Fruit fly (Drosophila melanogaster) whole organism, wandering third instar larva: ENCODE measurements around the gene Mgat4b.

Source experiments
- Abd-B ChIP-seq: fragments of >200 bp; optimal IDR thresholded peaks from 2 replicates; lab custom pipeline; 2017; ENCODE audit warnings: missing biosample characterization, missing genetic modification characterization
- CG32264 ChIP-seq: fragments of 200-800 bp; sonication (Bioruptor generic); optimal IDR thresholded peaks from 2 replicates; lab custom pipeline; 2016; ENCODE audit warnings: missing biosample characterization, missing genetic modification characterization
- CG9705 ChIP-seq: fragments of 200-800 bp; sonication (Bioruptor generic); optimal IDR thresholded peaks from 2 replicates; lab custom pipeline; 2018; ENCODE audit warnings: missing biosample characterization, mild to moderate bottlenecking, missing genetic modification characterization
- CrebA ChIP-seq: fragments of 200-800 bp; sonication (Bioruptor generic); optimal IDR thresholded peaks from 2 replicates; lab custom pipeline; 2016; ENCODE audit warnings: missing biosample characterization, mild to moderate bottlenecking, missing genetic modification characterization, borderline replicate concordance
- Dfd ChIP-seq: fragments of >200 bp; optimal IDR thresholded peaks from 2 replicates; lab custom pipeline; 2017; ENCODE audit warnings: missing biosample characterization, missing genetic modification characterization
- Dif ChIP-seq: fragments of 200-275, 200-300 bp; sonication (Bioruptor generic); optimal IDR thresholded peaks from 2 replicates; lab custom pipeline; 2018; ENCODE audit warnings: missing biosample characterization, missing genetic modification characterization; ENCODE audit not compliant: partially characterized antibody
- HLH106 ChIP-seq: fragments of 200-800 bp; optimal IDR thresholded peaks from 3 replicates; lab custom pipeline; 2019; ENCODE audit warnings: missing biosample characterization, mild to moderate bottlenecking, missing genetic modification characterization, moderate library complexity
- Hnf4 ChIP-seq: fragments of 200-800 bp; sonication (Bioruptor generic); optimal IDR thresholded peaks from 2 replicates; lab custom pipeline; 2016; ENCODE audit warnings: missing biosample characterization, mild to moderate bottlenecking, missing genetic modification characterization
- Hr78 ChIP-seq: fragments of >200 bp; optimal IDR thresholded peaks from 2 replicates; lab custom pipeline; 2017; ENCODE audit warnings: missing biosample characterization, missing genetic modification characterization
- Hr83 ChIP-seq: fragments of 200-300 bp; sonication (Bioruptor generic); optimal IDR thresholded peaks from 2 replicates; lab custom pipeline; 2016; ENCODE audit warnings: missing biosample characterization, mild to moderate bottlenecking, missing genetic modification characterization, moderate library complexity; ENCODE audit not compliant: poor library complexity, severe bottlenecking
- Jra ChIP-seq: sonication (Bioruptor generic); optimal IDR thresholded peaks from 2 replicates; lab custom pipeline; 2016; ENCODE audit warnings: missing biosample characterization, missing genetic modification characterization
- Mio ChIP-seq: sonication (Bioruptor generic); optimal IDR thresholded peaks from 2 replicates; lab custom pipeline; 2016; ENCODE audit warnings: missing biosample characterization, missing genetic modification characterization
- OdsH ChIP-seq: fragments of 200-800 bp; sonication (Bioruptor generic); optimal IDR thresholded peaks from 2 replicates; lab custom pipeline; 2016; ENCODE audit warnings: missing biosample characterization, mild to moderate bottlenecking, missing genetic modification characterization
- Rel ChIP-seq, 2 experiments: fragments of 200-800 bp; sonication (Bioruptor generic) in 1 of 2; optimal IDR thresholded peaks; 2 replicates in 1 of 2; 3 replicates in 1 of 2; lab custom pipeline; 2016 to 2019; ENCODE audit warnings: mild to moderate bottlenecking in 2 of 2, missing biosample characterization in 2 of 2, missing genetic modification characterization in 2 of 2, moderate library complexity in 1 of 2
- Sp1 ChIP-seq: fragments of 200-800 bp; sonication (Bioruptor generic); optimal IDR thresholded peaks from 3 replicates; lab custom pipeline; 2019; ENCODE audit warnings: missing biosample characterization, mild to moderate bottlenecking, missing genetic modification characterization, moderate library complexity
- br ChIP-seq: fragments of 200-800 bp; sonication (Bioruptor generic); optimal IDR thresholded peaks from 2 replicates; lab custom pipeline; 2016; ENCODE audit warnings: missing biosample characterization, missing genetic modification characterization
- brk ChIP-seq: fragments of 200-800 bp; sonication (Bioruptor generic); optimal IDR thresholded peaks from 2 replicates; lab custom pipeline; 2016; ENCODE audit warnings: missing biosample characterization, mild to moderate bottlenecking, missing genetic modification characterization
- dl ChIP-seq, 2 experiments: fragments of 175-275, 200-275 bp in 1 of 2; fragments of 200-275 bp in 1 of 2; sonication (Bioruptor generic); optimal IDR thresholded peaks; lab custom pipeline; 2018; ENCODE audit warnings: mild to moderate bottlenecking in 2 of 2, missing biosample characterization in 2 of 2, missing genetic modification characterization in 2 of 2, moderate library complexity in 2 of 2; ENCODE audit not compliant: partially characterized antibody in 2 of 2, insufficient read depth in 1 of 2
- dmrt93B ChIP-seq: fragments of 200-800 bp; sonication (Bioruptor generic); optimal IDR thresholded peaks from 2 replicates; lab custom pipeline; 2018; ENCODE audit warnings: missing biosample characterization, mild to moderate bottlenecking, missing genetic modification characterization
- ey ChIP-seq: fragments of 200-800 bp; sonication (Bioruptor generic); optimal IDR thresholded peaks from 2 replicates; lab custom pipeline; 2016; ENCODE audit warnings: missing biosample characterization, missing genetic modification characterization
- foxo ChIP-seq, 2 experiments: fragments of 200-800 bp; sonication (Bioruptor generic); optimal IDR thresholded peaks; 2 replicates in 1 of 2; 3 replicates in 1 of 2; lab custom pipeline; 2016 to 2017; ENCODE audit warnings: missing biosample characterization in 2 of 2, missing genetic modification characterization in 2 of 2
- fru ChIP-seq: fragments of 200-800 bp; sonication (Bioruptor generic); optimal IDR thresholded peaks from 3 replicates; lab custom pipeline; 2016; ENCODE audit warnings: missing biosample characterization, mild to moderate bottlenecking, missing genetic modification characterization
- h ChIP-seq: fragments of 200-800 bp; sonication (Bioruptor generic); optimal IDR thresholded peaks from 3 replicates; lab custom pipeline; 2016; ENCODE audit warnings: missing biosample characterization, mild to moderate bottlenecking, missing genetic modification characterization
- jim ChIP-seq: fragments of 175-275, 200-325 bp; sonication (Bioruptor generic); optimal IDR thresholded peaks from 2 replicates; lab custom pipeline; 2016; ENCODE audit warnings: missing biosample characterization, mild to moderate bottlenecking, missing genetic modification characterization
- lola ChIP-seq: fragments of >200 bp; optimal IDR thresholded peaks from 2 replicates; lab custom pipeline; 2017; ENCODE audit warnings: missing biosample characterization, missing genetic modification characterization
- psq ChIP-seq: fragments of 200-800 bp; sonication (Bioruptor generic); optimal IDR thresholded peaks from 3 replicates; lab custom pipeline; 2017; ENCODE audit warnings: missing biosample characterization, mild to moderate bottlenecking, missing genetic modification characterization, moderate library complexity
- sv ChIP-seq: fragments of 200-800 bp; sonication (Bioruptor generic); optimal IDR thresholded peaks from 3 replicates; lab custom pipeline; 2016; ENCODE audit warnings: missing biosample characterization, missing genetic modification characterization
- usp ChIP-seq: fragments of >200 bp; optimal IDR thresholded peaks from 2 replicates; lab custom pipeline; 2017; ENCODE audit warnings: missing biosample characterization, missing genetic modification characterization
- woc ChIP-seq: sonication (Bioruptor generic); optimal IDR thresholded peaks from 2 replicates; lab custom pipeline; 2016; ENCODE audit warnings: missing biosample characterization, mild to moderate bottlenecking, missing genetic modification characterization

Mgat4b gene

DNA sequence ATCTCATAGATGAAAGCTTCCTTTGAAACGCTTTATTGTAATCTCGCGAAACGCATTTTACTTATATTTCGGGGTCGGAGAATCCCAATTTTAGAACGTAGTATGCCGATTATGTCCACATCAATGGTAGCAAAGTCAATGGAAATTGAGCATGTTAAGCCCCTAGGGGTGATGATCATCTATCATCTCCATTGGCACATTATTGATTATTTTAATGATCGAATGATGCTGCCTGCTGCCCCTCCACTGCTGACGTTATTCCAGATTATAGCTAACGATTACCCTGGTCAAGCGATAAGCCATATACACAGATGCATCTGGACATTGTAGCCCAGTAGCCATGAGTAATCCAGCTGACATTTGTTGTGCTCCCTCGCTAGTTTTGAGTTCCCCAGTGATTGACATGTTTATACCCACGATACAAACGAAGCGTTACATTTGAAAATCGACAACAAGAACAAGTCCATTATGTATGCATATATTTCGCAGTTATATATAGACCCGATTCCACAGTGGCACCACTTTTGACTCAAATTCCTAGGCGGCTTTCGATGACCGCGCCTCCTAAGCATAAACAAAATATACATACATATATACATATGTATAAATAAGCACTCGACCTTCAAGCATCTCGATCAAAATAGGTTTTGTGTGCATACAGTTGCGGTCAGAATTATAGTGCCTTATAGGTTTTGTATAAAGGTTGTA is 15.3 kb upstream of the Mgat4b start:
- TF ChIP-seq Rel (GFP tag; optimal IDR thresholded peaks at IDR 0.05; lab: Kevin White, UChicago), result no peak
- TF ChIP-seq Rel (tag; optimal IDR thresholded peaks at IDR 0.05; lab: Kevin White, UChicago), result peak; percentile 57
- TF ChIP-seq dl (GFP tag; optimal IDR thresholded peaks at IDR 0.05; lab: Kevin White, UChicago; ENCODE audit: insufficient read depth in 1 of 2, partially characterized antibody in 2 of 2), result no peak

- peak; percentile 73 for TF ChIP-seq h (GFP tag; lab: Kevin White, UChicago)
- TF ChIP-seq Rel (GFP tag; optimal IDR thresholded peaks at IDR 0.05; lab: Kevin White, UChicago), result no peak
- peak; percentile 0 for TF ChIP-seq Rel (tag; optimal IDR thresholded peaks at IDR 0.05; lab: Kevin White, UChicago)
- TF ChIP-seq Sp1 (GFP tag; lab: Kevin White, UChicago), result peak; percentile 11
- TF ChIP-seq OdsH, result no peak
Measured at dm6 chr3L:14783363-14783627, 14.2 kb upstream of the Mgat4b start.

- no peak for TF ChIP-seq br (GFP tag; lab: Kevin White, UChicago)
- TF ChIP-seq lola (GFP tag; lab: Kevin White, UChicago), result no peak
- peak; percentile 71 for TF ChIP-seq Hnf4 (GFP tag; lab: Kevin White, UChicago)
- no peak for TF ChIP-seq foxo (GFP tag; optimal IDR thresholded peaks at IDR 0.05; lab: Kevin White, UChicago)
- no peak for TF ChIP-seq CrebA (GFP tag; lab: Kevin White, UChicago)
- TF ChIP-seq Hr78 (GFP tag; lab: Kevin White, UChicago), result no peak
- TF ChIP-seq h (GFP tag; lab: Kevin White, UChicago), result no peak
- no peak for TF ChIP-seq Jra
- no peak for TF ChIP-seq HLH106
- TF ChIP-seq Mio (GFP tag; lab: Kevin White, UChicago), result no peak
- no peak for TF ChIP-seq OdsH
- no peak for TF ChIP-seq Rel (GFP tag; optimal IDR thresholded peaks at IDR 0.05; lab: Kevin White, UChicago)
- TF ChIP-seq Rel (tag; optimal IDR thresholded peaks at IDR 0.05; lab: Kevin White, UChicago), result peak; percentile 29
- no peak for TF ChIP-seq brk (GFP tag; lab: Kevin White, UChicago)
- no peak for TF ChIP-seq woc
- TF ChIP-seq psq, result no peak
Measured at dm6 chr3L:14782626-14783362, 13.7 kb upstream of the Mgat4b start.

DNA sequence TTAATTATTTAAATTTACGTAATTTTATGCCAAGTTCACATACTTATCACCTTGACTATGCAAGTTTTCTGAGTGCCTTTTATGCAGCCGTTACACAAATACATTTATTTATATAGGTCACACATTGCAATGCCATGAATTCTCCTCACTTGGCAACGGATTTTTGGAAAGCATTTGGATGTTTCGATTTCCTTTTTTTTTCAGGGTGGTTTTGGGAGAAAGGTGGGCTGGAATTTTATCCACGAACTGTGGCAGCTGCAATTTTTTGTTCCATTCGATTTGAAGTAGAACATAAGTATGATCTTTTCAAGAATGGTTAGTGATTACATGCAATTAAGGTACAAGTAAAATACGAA is 12.8 kb upstream of the Mgat4b start:
- no peak for TF ChIP-seq Hnf4 (GFP tag; lab: Kevin White, UChicago)
- TF ChIP-seq ey (GFP tag; lab: Kevin White, UChicago), result no peak
- TF ChIP-seq usp (GFP tag; lab: Kevin White, UChicago), result no peak
- TF ChIP-seq woc, result no peak
- TF ChIP-seq Dfd, result no peak

- TF ChIP-seq Dif, result peak; percentile 61
- TF ChIP-seq woc, result peak; percentile 55
- peak; percentile 65 for TF ChIP-seq Sp1 (GFP tag; lab: Kevin White, UChicago)
- peak; percentile 66 for TF ChIP-seq Hr83
- TF ChIP-seq CrebA (GFP tag; lab: Kevin White, UChicago), result no peak
- peak in 1 of 2 experiments; percentile 65 for TF ChIP-seq dl (GFP tag; optimal IDR thresholded peaks at IDR 0.05; lab: Kevin White, UChicago; ENCODE audit: insufficient read depth in 1 of 2, partially characterized antibody in 2 of 2)
- TF ChIP-seq jim (GFP tag; lab: Kevin White, UChicago), result no peak
- no peak for TF ChIP-seq ey (GFP tag; lab: Kevin White, UChicago)
- TF ChIP-seq h (GFP tag; lab: Kevin White, UChicago), result peak; percentile 14
- TF ChIP-seq CG32264 (GFP tag; lab: Kevin White, UChicago), result no peak
- peak; percentile 63 for TF ChIP-seq psq
- TF ChIP-seq foxo (GFP tag; optimal IDR thresholded peaks at IDR 0.05; lab: Kevin White, UChicago), result peak in 1 of 2 experiments; percentile 36
- peak; percentile 35 for TF ChIP-seq dmrt93B (GFP tag; lab: Kevin White, UChicago)
- peak; percentile 30 for TF ChIP-seq sv (GFP tag; lab: Kevin White, UChicago)
- peak; percentile 58 for TF ChIP-seq Rel (GFP tag; optimal IDR thresholded peaks at IDR 0.05; lab: Kevin White, UChicago)
- peak; percentile 41 for TF ChIP-seq Rel (tag; optimal IDR thresholded peaks at IDR 0.05; lab: Kevin White, UChicago)
- no peak for TF ChIP-seq Abd-B
- peak; percentile 20 for TF ChIP-seq OdsH
- TF ChIP-seq Hnf4 (GFP tag; lab: Kevin White, UChicago), result peak; percentile 36
- TF ChIP-seq fru (GFP tag; lab: Kevin White, UChicago), result peak; percentile 7
- TF ChIP-seq Jra, result no peak
- TF ChIP-seq CG9705, result peak; percentile 19
Measured at dm6 chr3L:14781082-14781862, 12.2 kb upstream of the Mgat4b start.
